Worm (Caenorhabditis elegans): Measurements from ENCODE around the gene pde-4.
A peak's percentile ranks its signal among the peaks of the same experiment; 100 is the strongest.

The pde-4 gene

ce11 chrII:7681898-7682297 is 30.9 kb upstream of the pde-4 start, which contains the start of gene lin-26:
Gene lin-26 (plus strand): TSS chrII:7682198.
- TF ChIP-seq drap-1 (GFP tag; optimal IDR thresholded peaks at IDR 0.05) (no peak), lin-13 (tag; optimal IDR thresholded peaks at IDR 0.05) (no peak)

ce11 chrII:7679499-7680012 is 28.5 kb upstream of the pde-4 start:
- peak; percentile 1 for TF ChIP-seq bed-3 (GFP tag; optimal IDR thresholded peaks at IDR 0.05)
- TF ChIP-seq ceh-39 (tag; optimal IDR thresholded peaks at IDR 0.05), result no peak

ce11 chrII:7678512-7678911 is 27.5 kb upstream of the pde-4 start:
- TF ChIP-seq unc-120 (tag; optimal IDR thresholded peaks at IDR 0.05; ENCODE audit: poor library complexity, severe bottlenecking) (no peak), ham-2 (GFP tag; optimal IDR thresholded peaks at IDR 0.05) (peak; percentile 69)

ce11 chrII:7676307-7676905 is 25.4 kb upstream of the pde-4 start:
- no peak for TF ChIP-seq unc-39 (tag; optimal IDR thresholded peaks at IDR 0.05)
- peak; percentile 66 for TF ChIP-seq ces-1 (GFP tag; optimal IDR thresholded peaks at IDR 0.05)
- no peak for TF ChIP-seq lin-13 (tag; optimal IDR thresholded peaks at IDR 0.05)
- peak; percentile 97 for TF ChIP-seq ham-2 (GFP tag; optimal IDR thresholded peaks at IDR 0.05)
- peak; percentile 48 for TF ChIP-seq sptf-1 (tag; optimal IDR thresholded peaks at IDR 0.05)
- TF ChIP-seq drap-1 (GFP tag; optimal IDR thresholded peaks at IDR 0.05), result peak; percentile 0
- peak; percentile 49 for TF ChIP-seq mls-2 (tag; optimal IDR thresholded peaks at IDR 0.05)
- no peak for TF ChIP-seq mab-5 (tag; optimal IDR thresholded peaks at IDR 0.05)
- TF ChIP-seq blmp-1 (tag; optimal IDR thresholded peaks at IDR 0.05), result peak; percentile 48
- no peak for TF ChIP-seq ceh-43 (GFP tag; optimal IDR thresholded peaks at IDR 0.05)
- no peak for TF ChIP-seq sem-2 (GFP tag; optimal IDR thresholded peaks at IDR 0.05)
- TF ChIP-seq lin-32 (GFP tag; optimal IDR thresholded peaks at IDR 0.05), result no peak
- no peak for TF ChIP-seq ceh-83 (GFP tag; optimal IDR thresholded peaks at IDR 0.05)
- peak; percentile 32 for TF ChIP-seq cnd-1 (tag; optimal IDR thresholded peaks at IDR 0.05)

ce11 chrII:7675752-7676151 is 24.7 kb upstream of the pde-4 start:
- TF ChIP-seq tbx-8 (GFP tag; optimal IDR thresholded peaks at IDR 0.05) (no peak), nhr-237 (tag; optimal IDR thresholded peaks at IDR 0.05) (no peak), nhr-12 (tag; optimal IDR thresholded peaks at IDR 0.05) (no peak), nhr-76 (tag; optimal IDR thresholded peaks at IDR 0.05) (no peak), snpc-4 (tag; optimal IDR thresholded peaks at IDR 0.05) (no peak), elt-1 (tag; optimal IDR thresholded peaks at IDR 0.05; ENCODE audit: borderline replicate concordance, insufficient read depth) (no peak), unc-39 (tag; optimal IDR thresholded peaks at IDR 0.05) (no peak), nhr-28 (tag; optimal IDR thresholded peaks at IDR 0.05) (no peak), sem-2 (GFP tag; optimal IDR thresholded peaks at IDR 0.05) (no peak), blmp-1 (tag; optimal IDR thresholded peaks at IDR 0.05) (no peak), ceh-43 (GFP tag; optimal IDR thresholded peaks at IDR 0.05) (no peak), nhr-2 (tag; optimal IDR thresholded peaks at IDR 0.05) (no peak), ceh-83 (GFP tag; optimal IDR thresholded peaks at IDR 0.05) (no peak), mab-5 (tag; optimal IDR thresholded peaks at IDR 0.05) (no peak), ztf-11 (tag; optimal IDR thresholded peaks at IDR 0.05) (no peak)

- TF ChIP-seq snpc-4 (tag; optimal IDR thresholded peaks at IDR 0.05), result no peak
- TF ChIP-seq lin-32 (GFP tag; optimal IDR thresholded peaks at IDR 0.05), result no peak
- TF ChIP-seq unc-120 (tag; optimal IDR thresholded peaks at IDR 0.05; ENCODE audit: poor library complexity, severe bottlenecking), result no peak
- no peak for TF ChIP-seq elt-3 (tag; optimal IDR thresholded peaks at IDR 0.05)
- TF ChIP-seq mls-2 (tag; optimal IDR thresholded peaks at IDR 0.05), result no peak
- no peak for TF ChIP-seq lin-13 (tag; optimal IDR thresholded peaks at IDR 0.05)
- no peak for TF ChIP-seq unc-39 (tag; optimal IDR thresholded peaks at IDR 0.05)
- TF ChIP-seq nhr-237 (tag; optimal IDR thresholded peaks at IDR 0.05), result no peak
- no peak for TF ChIP-seq sem-2 (GFP tag; optimal IDR thresholded peaks at IDR 0.05)
- TF ChIP-seq mep-1 (tag; optimal IDR thresholded peaks at IDR 0.05), result no peak
- no peak for TF ChIP-seq unc-62 (GFP tag; optimal IDR thresholded peaks at IDR 0.05)
- TF ChIP-seq pha-4 (tag; optimal IDR thresholded peaks at IDR 0.05), result no peak
- no peak for TF ChIP-seq cnd-1 (tag; optimal IDR thresholded peaks at IDR 0.05)
- no peak for TF ChIP-seq nhr-12 (tag; optimal IDR thresholded peaks at IDR 0.05)
- TF ChIP-seq lsy-2 (tag; optimal IDR thresholded peaks at IDR 0.05), result no peak
- no peak for TF ChIP-seq blmp-1 (tag; optimal IDR thresholded peaks at IDR 0.05)
- TF ChIP-seq bed-3 (GFP tag; optimal IDR thresholded peaks at IDR 0.05), result no peak
- no peak for TF ChIP-seq nhr-76 (tag; optimal IDR thresholded peaks at IDR 0.05)
Measured at ce11 chrII:7671705-7672104, 20.7 kb upstream of the pde-4 start, which contains the start of gene lir-1. Gene lir-1 (plus strand): TSS chrII:7672005.

All from whole organism, mixed stage, embryonic.